Fruit fly (Drosophila melanogaster): ENCODE measurements around the gene CG31915.

CG31915 gene

dm6 chr2L:5519846-5520384, 8.0 kb upstream of the CG31915 start, which contains the start of the genes CG7382 and cl (continued):
- TF ChIP-seq Camta (GFP tag; optimal IDR thresholded peaks at IDR 0.05) (no peak), chn (GFP tag; optimal IDR thresholded peaks at IDR 0.05) (no peak), Tbp (GFP tag; optimal IDR thresholded peaks at IDR 0.05) (no peak), nau (GFP tag; optimal IDR thresholded peaks at IDR 0.05) (no peak), Doc2 (GFP tag; IDR thresholded peaks at IDR 0.05) (no peak), bcd (GFP tag; optimal IDR thresholded peaks at IDR 0.05) (peak; percentile 44), ssp (GFP tag; IDR thresholded peaks at IDR 0.05) (no peak), Dfd (GFP tag; optimal IDR thresholded peaks at IDR 0.05) (no peak), stwl (tag; optimal IDR thresholded peaks at IDR 0.05) (peak; percentile 4), tap (tag; optimal IDR thresholded peaks at IDR 0.05) (no peak), CG10147 (GFP tag; optimal IDR thresholded peaks at IDR 0.05) (peak; percentile 26), Mrtf (GFP tag; IDR thresholded peaks at IDR 0.05) (no peak), cwo (GFP tag; optimal IDR thresholded peaks at IDR 0.05) (no peak), pros (GFP tag; optimal IDR thresholded peaks at IDR 0.05) (no peak), CG14860 (GFP tag; IDR thresholded peaks at IDR 0.05; ENCODE audit: partially characterized antibody) (no peak), CG13123 (GFP tag; optimal IDR thresholded peaks at IDR 0.05) (no peak), CG12071 (GFP tag; optimal IDR thresholded peaks at IDR 0.05) (no peak), klu (GFP tag; IDR thresholded peaks at IDR 0.05) (no peak), hkb (optimal IDR thresholded peaks at IDR 0.05) (peak; percentile 85), hkb (GFP tag; IDR thresholded peaks at IDR 0.05) (no peak), ftz-f1 (GFP tag; optimal IDR thresholded peaks at IDR 0.05) (no peak), Sry-δ (GFP tag; optimal IDR thresholded peaks at IDR 0.05) (peak; percentile 18), CG12659 (GFP tag; optimal IDR thresholded peaks at IDR 0.05) (peak; percentile 71), CG13296 (GFP tag; optimal IDR thresholded peaks at IDR 0.05) (no peak), CTCF (GFP tag; optimal IDR thresholded peaks at IDR 0.05) (no peak), CG18476 (GFP tag; optimal IDR thresholded peaks at IDR 0.05) (peak; percentile 16), CG11093 (GFP tag; IDR thresholded peaks at IDR 0.05) (no peak), CG6813 (GFP tag; optimal IDR thresholded peaks at IDR 0.05) (no peak), pho (GFP tag; optimal IDR thresholded peaks at IDR 0.05) (no peak), CG17829 (tag; optimal IDR thresholded peaks at IDR 0.05) (peak; percentile 72), Med (GFP tag) (peak; percentile 45), CHES-1-like (GFP tag; optimal IDR thresholded peaks at IDR 0.05) (no peak), CG1603 (tag; optimal IDR thresholded peaks at IDR 0.05) (no peak), NFAT (GFP tag; IDR thresholded peaks at IDR 0.05) (no peak), Poxn (GFP tag; IDR thresholded peaks at IDR 0.05) (no peak), CG1792 (GFP tag; optimal IDR thresholded peaks at IDR 0.05) (no peak), CG11085 (GFP tag; IDR thresholded peaks at IDR 0.05) (no peak), oc (tag; optimal IDR thresholded peaks at IDR 0.05) (no peak), CG31388 (GFP tag; optimal IDR thresholded peaks at IDR 0.05) (no peak), twi (tag; optimal IDR thresholded peaks at IDR 0.05) (peak; percentile 47), mirr (GFP tag; optimal IDR thresholded peaks at IDR 0.05) (no peak), Gsc (GFP tag; IDR thresholded peaks at IDR 0.05) (no peak), danr (GFP tag; IDR thresholded peaks at IDR 0.05) (no peak), abd-A (tag; optimal IDR thresholded peaks at IDR 0.05) (no peak), CG34224 (GFP tag; IDR thresholded peaks at IDR 0.05; ENCODE audit: partially characterized antibody) (no peak), slp2 (GFP tag; optimal IDR thresholded peaks at IDR 0.05) (no peak), disco-r (GFP tag; optimal IDR thresholded peaks at IDR 0.05) (no peak), Dp (GFP tag; optimal IDR thresholded peaks at IDR 0.05) (peak; percentile 4), CG3847 (GFP tag; IDR thresholded peaks at IDR 0.05) (peak; percentile 69), row (GFP tag; IDR thresholded peaks at IDR 0.05) (peak; percentile 93), sc (optimal IDR thresholded peaks at IDR 0.05) (no peak), sc (GFP tag; optimal IDR thresholded peaks at IDR 0.05) (no peak), schlank (tag; optimal IDR thresholded peaks at IDR 0.05) (no peak)
